Worm (Caenorhabditis elegans) whole organism, late embryonic: Measurements from ENCODE around the gene clec-233.

Experiments
- C08G9.2 ChIP-seq: sonication (generic microtip); optimal IDR thresholded peaks from 2 replicates; lab custom pipeline; 2016; ENCODE audit warnings: mild to moderate bottlenecking, missing genetic modification characterization, moderate library complexity, missing compliant biosample characterization
- ahr-1 ChIP-seq: sonication (generic microtip); optimal IDR thresholded peaks from 2 replicates; lab custom pipeline; 2016; ENCODE audit warnings: missing genetic modification characterization, missing compliant biosample characterization
- ceh-9 ChIP-seq: sonication (generic microtip); optimal IDR thresholded peaks from 2 replicates; lab custom pipeline; 2016; ENCODE audit warnings: mild to moderate bottlenecking, missing genetic modification characterization, inconsistent platforms, missing compliant biosample characterization
- dmd-4 ChIP-seq: sonication (generic microtip); optimal IDR thresholded peaks from 2 replicates; lab custom pipeline; 2016; ENCODE audit warnings: borderline replicate concordance, missing genetic modification characterization, missing compliant biosample characterization
- fkh-10 ChIP-seq: fragments of 150-350 bp; optimal IDR thresholded peaks from 2 replicates; lab custom pipeline; 2014; ENCODE audit warnings: missing biosample characterization, missing genetic modification reagents, missing genetic modification characterization
- hlh-8 ChIP-seq: sonication (generic microtip); optimal IDR thresholded peaks from 2 replicates; lab custom pipeline; 2016; ENCODE audit warnings: missing genotype, missing genetic modification characterization, missing compliant biosample characterization
- nhr-11 ChIP-seq: fragments of 150-350 bp; optimal IDR thresholded peaks from 2 replicates; lab custom pipeline; 2014; ENCODE audit warnings: missing biosample characterization, missing genetic modification characterization
- pag-3 ChIP-seq: sonication (generic microtip); optimal IDR thresholded peaks from 2 replicates; lab custom pipeline; 2016; ENCODE audit warnings: missing compliant biosample characterization, missing genetic modification characterization, borderline replicate concordance
- pqm-1 ChIP-seq: sonication (generic microtip); optimal IDR thresholded peaks from 2 replicates; lab custom pipeline; 2016; ENCODE audit warnings: missing genetic modification characterization, missing compliant biosample characterization
- tbx-2 ChIP-seq: sonication (generic microtip); optimal IDR thresholded peaks from 2 replicates; lab custom pipeline; 2016; ENCODE audit warnings: missing genetic modification characterization, missing compliant biosample characterization
- zip-5 ChIP-seq: sonication (generic microtip); optimal IDR thresholded peaks from 2 replicates; lab custom pipeline; 2016; ENCODE audit warnings: missing genetic modification characterization, missing compliant biosample characterization

DNA sequence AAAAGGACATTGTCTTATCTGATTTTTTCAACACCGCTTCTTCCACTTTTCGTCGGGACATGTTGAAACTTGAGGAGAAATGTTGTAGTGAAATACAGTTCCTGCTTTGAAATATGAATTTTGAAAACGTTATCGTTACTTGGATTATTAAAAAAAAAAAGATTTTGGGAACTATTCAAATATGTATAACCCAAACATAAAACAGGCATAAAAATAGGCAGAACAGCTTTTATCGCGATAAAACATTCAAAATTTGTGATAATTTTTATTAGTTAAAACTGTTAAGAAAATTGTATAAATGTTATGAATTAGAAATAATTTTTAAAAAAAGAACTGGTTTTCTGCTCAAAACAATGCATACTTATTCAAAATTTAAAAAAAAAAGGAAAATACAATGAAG is 22.7 kb downstream of the clec-233 start, which contains the start of gene bgnt-1.3:
- TF ChIP-seq dmd-4 (tag; lab: Kevin White, UChicago), result no peak
- no peak for TF ChIP-seq tbx-2 (tag; lab: Kevin White, UChicago)
- no peak for TF ChIP-seq nhr-11 (tag; lab: Kevin White, UChicago)
- no peak for TF ChIP-seq hlh-8 (tag; lab: Kevin White, UChicago)
- TF ChIP-seq zip-5 (tag; lab: Kevin White, UChicago), result no peak
- no peak for TF ChIP-seq fkh-10
- no peak for TF ChIP-seq ahr-1 (tag; lab: Kevin White, UChicago)
- no peak for TF ChIP-seq ceh-9 (tag; lab: Kevin White, UChicago)
- no peak for TF ChIP-seq pqm-1 (tag; lab: Kevin White, UChicago)
- TF ChIP-seq C08G9.2, result no peak
- no peak for TF ChIP-seq pag-3 (tag; lab: Kevin White, UChicago)
